Fruit fly (Drosophila melanogaster): ENCODE data around the gene CG9917.
A peak's percentile ranks its signal among the peaks of the same experiment; 100 is the strongest.

The CG9917 gene

DNA sequence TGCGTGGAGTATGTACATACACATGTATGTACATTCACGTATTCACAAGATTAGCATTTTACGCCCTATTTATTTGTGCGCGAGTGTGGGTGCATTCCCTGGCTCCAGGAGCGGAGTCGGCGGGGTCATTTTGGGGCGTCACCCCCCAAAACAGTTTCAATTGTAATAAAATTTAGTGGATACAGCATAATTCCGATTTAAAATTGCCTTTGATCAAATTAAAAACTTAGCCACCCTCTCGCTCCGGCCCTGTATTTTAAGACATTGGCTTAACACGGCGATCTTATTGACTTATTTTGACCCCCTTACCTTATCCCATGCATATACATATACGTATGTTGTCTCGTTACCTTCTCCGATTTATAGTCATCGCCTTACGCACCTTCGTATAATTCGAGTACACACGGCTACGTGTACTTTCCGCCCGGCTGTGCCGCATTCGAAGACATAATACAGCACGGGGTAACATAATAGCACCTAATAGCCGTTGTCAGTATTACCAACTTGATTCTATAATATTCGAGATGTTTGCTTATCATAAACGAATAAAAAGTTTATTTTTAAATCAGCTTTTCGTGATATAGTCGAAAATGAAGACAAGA, 43.6 kb downstream of the CG9917 start (continued):
- TF ChIP-seq Lpt (GFP tag; optimal IDR thresholded peaks at IDR 0.05) = no peak
- peak; percentile 4 for TF ChIP-seq CG10565 (GFP tag; optimal IDR thresholded peaks at IDR 0.05)
- peak; percentile 8 for TF ChIP-seq pzg (GFP tag; optimal IDR thresholded peaks at IDR 0.05)
- peak; percentile 85 for TF ChIP-seq Hr3 (GFP tag; optimal IDR thresholded peaks at IDR 0.05)
- TF ChIP-seq HmgD (GFP tag; optimal IDR thresholded peaks at IDR 0.05) = peak; percentile 41
- TF ChIP-seq CG18262 (tag; optimal IDR thresholded peaks at IDR 0.05) = peak; percentile 70
- peak; percentile 52 for TF ChIP-seq fd3F (GFP tag; optimal IDR thresholded peaks at IDR 0.05)
- peak; percentile 89 for TF ChIP-seq ind (GFP tag; optimal IDR thresholded peaks at IDR 0.05)
- no peak for TF ChIP-seq zen2 (GFP tag; IDR thresholded peaks at IDR 0.05; ENCODE audit: partially characterized antibody)
- no peak for TF ChIP-seq Doc3 (GFP tag; IDR thresholded peaks at IDR 0.05; ENCODE audit: partially characterized antibody)
- peak; percentile 66 for TF ChIP-seq ewg (GFP tag; optimal IDR thresholded peaks at IDR 0.05)
- TF ChIP-seq CG7372 (GFP tag; IDR thresholded peaks at IDR 0.05) = peak; percentile 89
- TF ChIP-seq crc (GFP tag; optimal IDR thresholded peaks at IDR 0.05) = peak; percentile 88
- TF ChIP-seq CG31441 (GFP tag; IDR thresholded peaks at IDR 0.05) = peak; percentile 49
- TF ChIP-seq ro (GFP tag; IDR thresholded peaks at IDR 0.05) = peak; percentile 77
- TF ChIP-seq ranshi (GFP tag; IDR thresholded peaks at IDR 0.05) = peak; percentile 92
- peak; percentile 75 for TF ChIP-seq Atf-2 (GFP tag; optimal IDR thresholded peaks at IDR 0.05)
- TF ChIP-seq jumu (GFP tag; optimal IDR thresholded peaks at IDR 0.05) = peak; percentile 93
- peak; percentile 76 for TF ChIP-seq wor (GFP tag; IDR thresholded peaks at IDR 0.05)
- peak; percentile 37 for TF ChIP-seq CG4707 (GFP tag; optimal IDR thresholded peaks at IDR 0.05)
- peak; percentile 39 for TF ChIP-seq CG13775 (GFP tag; optimal IDR thresholded peaks at IDR 0.05)
- peak; percentile 86 for TF ChIP-seq CG8944 (GFP tag; optimal IDR thresholded peaks at IDR 0.05)
- peak; percentile 78 for TF ChIP-seq CG9876 (GFP tag; optimal IDR thresholded peaks at IDR 0.05)
- TF ChIP-seq CG12299 (tag; optimal IDR thresholded peaks at IDR 0.05) = peak; percentile 23
- TF ChIP-seq p53 (GFP tag; optimal IDR thresholded peaks at IDR 0.05) = peak; percentile 77
- peak; percentile 14 to 68 for TF ChIP-seq Hr51 (GFP tag; optimal IDR thresholded peaks at IDR 0.05)
- peak; percentile 60 for TF ChIP-seq Hmr (GFP tag; optimal IDR thresholded peaks at IDR 0.05)
- TF ChIP-seq CG13624 (GFP tag; optimal IDR thresholded peaks at IDR 0.05) = peak; percentile 82
- peak; percentile 68 for TF ChIP-seq CG12219 (GFP tag; optimal IDR thresholded peaks at IDR 0.05)
- no peak for TF ChIP-seq cg (GFP tag; optimal IDR thresholded peaks at IDR 0.05)
- peak; percentile 56 for TF ChIP-seq gcm2 (GFP tag; optimal IDR thresholded peaks at IDR 0.05)
- peak; percentile 39 for TF ChIP-seq CG14710 (tag; optimal IDR thresholded peaks at IDR 0.05)
- TF ChIP-seq Blimp-1 (GFP tag; optimal IDR thresholded peaks at IDR 0.05) = peak; percentile 68
- peak; percentile 79 for TF ChIP-seq HHEX (GFP tag; optimal IDR thresholded peaks at IDR 0.05)
- TF ChIP-seq psq (GFP tag; optimal IDR thresholded peaks at IDR 0.05) = no peak
- peak; percentile 22 for TF ChIP-seq Max (GFP tag; optimal IDR thresholded peaks at IDR 0.05)
- TF ChIP-seq CG6254 (GFP tag; optimal IDR thresholded peaks at IDR 0.05) = peak; percentile 43
- TF ChIP-seq CG13894 (tag; optimal IDR thresholded peaks at IDR 0.05) = peak; percentile 72
- TF ChIP-seq CG15073 (GFP tag; optimal IDR thresholded peaks at IDR 0.05) = no peak
- TF ChIP-seq Ssrp (tag; optimal IDR thresholded peaks at IDR 0.05) = peak; percentile 75
- TF ChIP-seq Lim3 (GFP tag; IDR thresholded peaks at IDR 0.05) = peak; percentile 58; the same call in 1 of the 2 replicates
- peak; percentile 59 for TF ChIP-seq CG8388 (GFP tag; optimal IDR thresholded peaks at IDR 0.05)
- TF ChIP-seq ham (GFP tag; IDR thresholded peaks at IDR 0.05) = peak; percentile 50; the same call in 1 of the 2 replicates
- TF ChIP-seq Awh (GFP tag; IDR thresholded peaks at IDR 0.05) = peak; percentile 88
- TF ChIP-seq CG6854 (GFP tag; optimal IDR thresholded peaks at IDR 0.05) = peak; percentile 32
- TF ChIP-seq shn (GFP tag; optimal IDR thresholded peaks at IDR 0.05) = peak; percentile 73
- TF ChIP-seq CG34224 (GFP tag; IDR thresholded peaks at IDR 0.05; ENCODE audit: partially characterized antibody) = no peak
- no peak for TF ChIP-seq CG3065 (GFP tag; optimal IDR thresholded peaks at IDR 0.05)
- no peak for TF ChIP-seq sc (optimal IDR thresholded peaks at IDR 0.05)
- TF ChIP-seq sc (GFP tag; optimal IDR thresholded peaks at IDR 0.05) = peak; percentile 26
